Fruit fly (Drosophila melanogaster) whole organism: ENCODE measurements around the gene Mdr65.

Source experiments
- CG8478 ChIP-seq: fragments of >200 bp; optimal IDR thresholded peaks from 2 replicates; lab custom pipeline; 2018; ENCODE audit warnings: inconsistent platforms
- Dll ChIP-seq: fragments of >200 bp; optimal IDR thresholded peaks from 2 replicates; lab custom pipeline; 2017
- EcR ChIP-seq, 2 experiments: fragments of >200 bp; optimal IDR thresholded peaks; 2 replicates each; lab custom pipeline; 2017; ENCODE audit warnings: missing biosample characterization in 2 of 2, missing genetic modification characterization in 2 of 2, missing genetic modification reagents in 2 of 2
- pan ChIP-seq: fragments of >200 bp; optimal IDR thresholded peaks from 2 replicates; lab custom pipeline; 2017
- psq ChIP-seq: fragments of >200 bp; optimal IDR thresholded peaks from 2 replicates; lab custom pipeline; 2017
- usp ChIP-seq: fragments of >200 bp; optimal IDR thresholded peaks from 2 replicates; lab custom pipeline; 2017; ENCODE audit warnings: missing biosample characterization, missing genetic modification characterization, mixed read lengths

DNA sequence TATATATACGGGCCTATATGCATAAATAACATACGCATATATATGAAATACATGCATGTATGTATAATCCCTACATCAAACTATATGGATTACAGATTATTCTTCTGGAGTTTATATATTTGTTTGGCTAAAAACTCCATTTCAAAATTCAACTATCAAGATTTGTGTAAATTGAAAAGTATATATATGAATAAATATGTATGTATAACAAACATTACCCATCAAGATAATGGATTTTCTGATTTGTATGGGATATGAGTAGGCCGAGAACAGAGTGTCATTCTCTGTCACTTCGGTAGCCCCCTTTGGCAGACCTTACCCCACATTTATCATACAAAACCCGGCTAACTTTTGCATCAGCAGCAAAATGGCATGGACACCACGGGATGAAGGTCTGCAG, 45.4 kb downstream of the Mdr65 start, which contains the start of gene CG8219:
- TF ChIP-seq psq (lab: Kevin White, UChicago) (no peak), EcR (GFP tag; optimal IDR thresholded peaks at IDR 0.05; lab: Kevin White, UChicago) (no peak), pan (lab: Kevin White, UChicago) (no peak), CG8478 (lab: Kevin White, UChicago) (no peak), usp (GFP tag; lab: Kevin White, UChicago) (no peak), Dll (lab: Kevin White, UChicago) (no peak)
